Worm (Caenorhabditis elegans): ENCODE data around the gene EGAP2.2.

The EGAP2.2 gene

ce11 chrII:5228662-5229061 lies 1.0 kb upstream of the EGAP2.2 start:
- TF ChIP-seq hmg-11 (tag; optimal IDR thresholded peaks at IDR 0.05), result no peak
- no peak for TF ChIP-seq lin-39 (tag; optimal IDR thresholded peaks at IDR 0.05)

ce11 chrII:5231111-5231510 lies 1.4 kb downstream of the EGAP2.2 start, which contains the start of gene EGAP2.1:
TSS of gene EGAP2.1 (plus strand) at chrII:5231411.
- TF ChIP-seq fos-1 (tag; optimal IDR thresholded peaks at IDR 0.05) (no peak), elt-2 (tag; optimal IDR thresholded peaks at IDR 0.05) (no peak), ztf-11 (tag; optimal IDR thresholded peaks at IDR 0.05) (no peak), nhr-237 (tag; optimal IDR thresholded peaks at IDR 0.05) (no peak), ama-1 (optimal IDR thresholded peaks at IDR 0.05) (no peak), daf-12 (tag; optimal IDR thresholded peaks at IDR 0.05) (no peak), elt-1 (tag; optimal IDR thresholded peaks at IDR 0.05) (no peak), nhr-12 (tag; optimal IDR thresholded peaks at IDR 0.05) (no peak), nhr-11 (tag; optimal IDR thresholded peaks at IDR 0.05) (no peak), jun-1 (tag; optimal IDR thresholded peaks at IDR 0.05) (no peak), ceh-28 (tag; optimal IDR thresholded peaks at IDR 0.05) (no peak), fkh-2 (tag; optimal IDR thresholded peaks at IDR 0.05) (no peak), R02D3.7 (tag; optimal IDR thresholded peaks at IDR 0.05) (no peak), nfya-1 (tag; optimal IDR thresholded peaks at IDR 0.05; ENCODE audit: insufficient read depth) (no peak), eor-1 (tag; optimal IDR thresholded peaks at IDR 0.05) (no peak), nhr-25 (tag; optimal IDR thresholded peaks at IDR 0.05) (no peak), mdl-1 (tag; optimal IDR thresholded peaks at IDR 0.05) (no peak), fkh-10 (GFP tag; optimal IDR thresholded peaks at IDR 0.05) (no peak), lsy-12 (tag; optimal IDR thresholded peaks at IDR 0.05) (no peak)

ce11 chrII:5234728-5235127 lies 5.0 kb downstream of the EGAP2.2 start:
- TF ChIP-seq nhr-76 (tag; optimal IDR thresholded peaks at IDR 0.05) (no peak), aly-2 (tag; optimal IDR thresholded peaks at IDR 0.05) (no peak), ztf-11 (tag; optimal IDR thresholded peaks at IDR 0.05) (no peak), mml-1 (tag; optimal IDR thresholded peaks at IDR 0.05) (no peak), nhr-11 (tag; optimal IDR thresholded peaks at IDR 0.05) (no peak), eor-1 (tag; optimal IDR thresholded peaks at IDR 0.05) (no peak), elt-2 (tag; optimal IDR thresholded peaks at IDR 0.05) (peak; percentile 84), pqm-1 (tag; optimal IDR thresholded peaks at IDR 0.05) (peak; percentile 57), fos-1 (tag; optimal IDR thresholded peaks at IDR 0.05) (no peak), ztf-4 (tag; optimal IDR thresholded peaks at IDR 0.05) (no peak), jun-1 (tag; optimal IDR thresholded peaks at IDR 0.05) (no peak)

- TF ChIP-seq pqm-1 (tag; optimal IDR thresholded peaks at IDR 0.05), result peak; percentile 49
- TF ChIP-seq elt-2 (tag; optimal IDR thresholded peaks at IDR 0.05), result peak; percentile 85
- no peak for TF ChIP-seq nhr-11 (tag; optimal IDR thresholded peaks at IDR 0.05)
Measured at ce11 chrII:5235758-5236157, 6.1 kb downstream of the EGAP2.2 start, which contains the start of gene pho-1. TSS of gene pho-1 (minus strand) at chrII:5235846.

- TF ChIP-seq pqm-1 (tag; optimal IDR thresholded peaks at IDR 0.05) (peak; percentile 26), ceh-28 (tag; optimal IDR thresholded peaks at IDR 0.05) (no peak), ama-1 (optimal IDR thresholded peaks at IDR 0.05) (no peak), lsy-12 (tag; optimal IDR thresholded peaks at IDR 0.05) (peak; percentile 4), nfya-1 (tag; optimal IDR thresholded peaks at IDR 0.05; ENCODE audit: insufficient read depth) (peak; percentile 3), elt-2 (tag; optimal IDR thresholded peaks at IDR 0.05) (peak; percentile 57)
Measured at ce11 chrII:5237699-5238098, 8.0 kb downstream of the EGAP2.2 start.

- TF ChIP-seq nhr-77 (tag; optimal IDR thresholded peaks at IDR 0.05), result no peak
- no peak for TF ChIP-seq pqm-1 (tag; optimal IDR thresholded peaks at IDR 0.05)
Measured at ce11 chrII:5238366-5238765, 8.7 kb downstream of the EGAP2.2 start, which contains the start of gene pho-4. TSS of gene pho-4 (minus strand) at chrII:5238466.

- TF ChIP-seq ceh-82 (tag; optimal IDR thresholded peaks at IDR 0.05), result no peak
- no peak for TF ChIP-seq pqm-1 (tag; optimal IDR thresholded peaks at IDR 0.05)
- no peak for TF ChIP-seq nhr-23 (tag; optimal IDR thresholded peaks at IDR 0.05)
- no peak for TF ChIP-seq nhr-25 (tag; optimal IDR thresholded peaks at IDR 0.05)
- no peak for TF ChIP-seq ZK546.5 (tag; optimal IDR thresholded peaks at IDR 0.05)
- TF ChIP-seq ztf-4 (tag; optimal IDR thresholded peaks at IDR 0.05), result no peak
Measured at ce11 chrII:5241560-5241959, 11.9 kb downstream of the EGAP2.2 start, which contains the start of gene T16D1.1. TSS of gene T16D1.1 (minus strand) at chrII:5241660.
